Worm (Caenorhabditis elegans): ENCODE results near the gene srh-115.

DNA sequence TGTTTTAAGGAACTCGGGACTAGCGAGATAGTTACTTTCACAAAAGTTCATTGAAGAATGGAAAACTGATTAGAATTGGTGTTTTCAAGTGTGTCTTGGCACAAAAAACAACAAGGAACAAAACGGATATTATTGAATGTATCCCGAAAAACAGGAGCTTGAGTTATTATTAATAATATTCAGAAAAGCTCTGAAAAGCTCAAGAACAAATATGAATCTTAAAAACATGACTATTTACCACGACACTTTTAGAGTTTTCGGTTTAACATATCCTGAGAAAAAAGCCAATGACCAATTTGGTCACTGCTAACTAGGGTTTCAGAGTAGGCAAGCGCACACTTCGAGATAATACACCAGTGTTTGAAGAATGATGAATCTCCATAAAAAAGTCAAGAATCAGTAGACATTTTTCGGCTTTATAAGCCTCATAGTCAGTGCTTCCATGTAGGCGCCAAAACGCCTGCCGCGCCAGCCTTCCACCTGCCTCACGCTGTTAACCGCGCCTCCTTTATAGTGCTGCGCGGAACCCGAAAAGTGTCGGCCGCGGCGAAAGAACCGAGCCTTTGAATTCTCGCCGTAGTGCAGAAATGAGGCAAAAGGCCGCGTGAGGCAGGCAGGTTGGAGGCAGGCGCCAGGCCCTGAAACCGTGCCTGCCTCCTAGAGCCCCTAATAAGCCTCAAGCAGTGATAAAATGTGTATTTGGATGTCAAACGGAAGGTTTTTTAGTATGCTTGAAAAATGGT, 43.4 kb upstream of the srh-115 start, which contains the start of gene srh-236:
- TF ChIP-seq efl-3 (GFP tag; optimal IDR thresholded peaks at IDR 0.05) (no peak), xbp-1 (tag; optimal IDR thresholded peaks at IDR 0.05) (no peak), nhr-12 (tag; optimal IDR thresholded peaks at IDR 0.05) (no peak)
